Worm (Caenorhabditis elegans): ENCODE data around the gene F26D10.13.
A peak's percentile ranks its signal among the peaks of the same experiment; 100 is the strongest.

Gene F26D10.13

ce11 chrIV:17249691-17250181 lies 14.9 kb downstream of the F26D10.13 start, which contains the start of gene eelo-2 (continued):
- TF ChIP-seq lsy-2 (tag; optimal IDR thresholded peaks at IDR 0.05) (peak; percentile 96 to 97), fos-1 (tag; optimal IDR thresholded peaks at IDR 0.05) (peak; percentile 98), lin-11 (tag; optimal IDR thresholded peaks at IDR 0.05) (peak; percentile 97), aly-2 (tag; optimal IDR thresholded peaks at IDR 0.05) (peak; percentile 75), unc-62 (GFP tag; optimal IDR thresholded peaks at IDR 0.05) (peak; percentile 68), snpc-4 (tag; optimal IDR thresholded peaks at IDR 0.05) (peak; percentile 91), nhr-237 (tag; optimal IDR thresholded peaks at IDR 0.05) (peak; percentile 91), blmp-1 (tag; optimal IDR thresholded peaks at IDR 0.05; ENCODE audit: insufficient read depth) (peak; percentile 84), nhr-21 (tag; optimal IDR thresholded peaks at IDR 0.05) (peak; percentile 98), ztf-1 (GFP tag; conservative IDR thresholded peaks at IDR 0.05) (0 out of 2 replicates have a peak, but pooled peaks have one; percentile 9), nhr-25 (tag; optimal IDR thresholded peaks at IDR 0.05) (peak; percentile 98), sma-9 (GFP tag; optimal IDR thresholded peaks at IDR 0.05) (peak; percentile 98), sma-9 (tag; optimal IDR thresholded peaks at IDR 0.05) (no peak), lin-39 (tag; optimal IDR thresholded peaks at IDR 0.05) (peak; percentile 62), R02D3.7 (tag; optimal IDR thresholded peaks at IDR 0.05) (peak; percentile 79), unc-39 (tag; optimal IDR thresholded peaks at IDR 0.05) (no peak), nhr-10 (tag; optimal IDR thresholded peaks at IDR 0.05) (peak; percentile 93), nhr-129 (tag; optimal IDR thresholded peaks at IDR 0.05) (peak; percentile 98)

DNA sequence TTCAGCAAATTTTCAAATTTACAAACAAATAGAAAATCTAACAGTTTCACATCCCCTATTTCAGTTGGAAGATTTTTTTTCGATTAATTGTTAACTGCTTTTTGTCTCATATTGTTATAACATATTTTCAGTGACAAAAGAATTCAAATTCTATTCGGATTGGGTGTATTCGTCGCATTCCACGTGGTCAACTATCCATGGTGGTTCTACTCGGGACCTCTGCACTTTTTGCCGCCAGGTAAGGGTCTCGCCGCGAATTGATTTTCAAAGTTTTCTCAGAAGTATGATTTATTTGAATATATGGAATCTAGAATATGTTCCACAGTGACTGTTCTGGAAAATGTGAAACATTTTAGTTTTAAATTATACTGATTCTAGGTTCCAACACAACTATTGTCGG lies 16.1 kb downstream of the F26D10.13 start:
- TF ChIP-seq mbf-1 (tag; optimal IDR thresholded peaks at IDR 0.05) = no peak
- TF ChIP-seq sem-4 (tag; optimal IDR thresholded peaks at IDR 0.05) = no peak
- no peak for TF ChIP-seq nhr-77 (tag; optimal IDR thresholded peaks at IDR 0.05)
- TF ChIP-seq nhr-23 (tag; optimal IDR thresholded peaks at IDR 0.05) = no peak
- TF ChIP-seq elt-3 (tag; optimal IDR thresholded peaks at IDR 0.05) = no peak
- no peak for TF ChIP-seq ztf-1 (GFP tag; conservative IDR thresholded peaks at IDR 0.05)
- no peak for TF ChIP-seq nhr-129 (tag; optimal IDR thresholded peaks at IDR 0.05)
- TF ChIP-seq F13H6.1 (tag; optimal IDR thresholded peaks at IDR 0.05) = no peak
- TF ChIP-seq nhr-12 (tag; optimal IDR thresholded peaks at IDR 0.05) = no peak
- TF ChIP-seq C34F6.9 (tag; optimal IDR thresholded peaks at IDR 0.05) = no peak
- TF ChIP-seq elt-1 (tag; optimal IDR thresholded peaks at IDR 0.05) = no peak
- no peak for TF ChIP-seq blmp-1 (tag; optimal IDR thresholded peaks at IDR 0.05; ENCODE audit: insufficient read depth)
- no peak for TF ChIP-seq lin-11 (tag; optimal IDR thresholded peaks at IDR 0.05)
- no peak for TF ChIP-seq lin-13 (GFP tag; optimal IDR thresholded peaks at IDR 0.05)

DNA sequence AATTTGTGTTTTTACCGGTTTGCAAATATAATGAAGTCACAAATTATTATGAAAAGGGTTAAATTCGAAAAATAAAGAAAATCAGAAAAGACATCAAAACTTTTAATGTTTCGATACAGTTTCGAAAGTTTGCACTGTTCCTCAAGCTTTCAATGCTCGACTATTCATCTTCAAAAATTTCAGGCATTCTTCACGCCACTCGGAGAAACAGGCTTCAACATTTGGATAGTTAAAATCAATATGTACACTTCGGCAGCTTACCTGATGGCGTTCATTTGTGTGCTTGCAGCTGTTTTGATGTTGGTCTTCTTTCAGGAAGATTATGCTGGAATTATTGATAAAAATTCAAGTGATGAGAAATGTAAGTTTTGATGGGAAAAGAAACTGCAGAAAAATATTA lies 17.4 kb downstream of the F26D10.13 start:
- TF ChIP-seq ceh-16 (tag; optimal IDR thresholded peaks at IDR 0.05) (no peak), zag-1 (tag; optimal IDR thresholded peaks at IDR 0.05) (no peak), crh-2 (tag; optimal IDR thresholded peaks at IDR 0.05) (no peak), lin-11 (tag; optimal IDR thresholded peaks at IDR 0.05) (no peak), C34F6.9 (tag; optimal IDR thresholded peaks at IDR 0.05) (no peak), alr-1 (tag; optimal IDR thresholded peaks at IDR 0.05) (no peak), nhr-25 (tag; optimal IDR thresholded peaks at IDR 0.05) (no peak), unc-62 (GFP tag; optimal IDR thresholded peaks at IDR 0.05) (no peak), nhr-6 (tag; optimal IDR thresholded peaks at IDR 0.05) (no peak), nhr-77 (tag; optimal IDR thresholded peaks at IDR 0.05) (no peak), elt-3 (tag; optimal IDR thresholded peaks at IDR 0.05) (no peak), nhr-237 (tag; optimal IDR thresholded peaks at IDR 0.05) (no peak), mdl-1 (tag; optimal IDR thresholded peaks at IDR 0.05) (no peak), sma-9 (GFP tag; optimal IDR thresholded peaks at IDR 0.05) (no peak), sma-9 (tag; optimal IDR thresholded peaks at IDR 0.05) (no peak), blmp-1 (tag; optimal IDR thresholded peaks at IDR 0.05; ENCODE audit: insufficient read depth) (no peak), F13H6.1 (tag; optimal IDR thresholded peaks at IDR 0.05) (no peak), gmeb-1 (tag; optimal IDR thresholded peaks at IDR 0.05) (no peak), ztf-4 (tag; optimal IDR thresholded peaks at IDR 0.05) (no peak), Y55F3AM.14 (GFP tag; optimal IDR thresholded peaks at IDR 0.05) (no peak), sma-3 (GFP tag; optimal IDR thresholded peaks at IDR 0.05) (no peak)

ce11 chrIV:17245200-17245599 lies 19.4 kb downstream of the F26D10.13 start, which contains the start of gene ZK550.2:
TSS of gene ZK550.2 (plus strand) at chrIV:17245584.
- TF ChIP-seq sma-9 (GFP tag; optimal IDR thresholded peaks at IDR 0.05) (peak; percentile 91), sma-9 (tag; optimal IDR thresholded peaks at IDR 0.05) (no peak), dmd-4 (tag; optimal IDR thresholded peaks at IDR 0.05) (no peak), sma-3 (GFP tag; optimal IDR thresholded peaks at IDR 0.05) (peak; percentile 26), gmeb-1 (tag; optimal IDR thresholded peaks at IDR 0.05) (peak; percentile 58), mab-5 (tag; optimal IDR thresholded peaks at IDR 0.05) (no peak), crh-2 (tag; optimal IDR thresholded peaks at IDR 0.05) (peak; percentile 68), fos-1 (tag; optimal IDR thresholded peaks at IDR 0.05) (peak; percentile 97), F13H6.1 (tag; optimal IDR thresholded peaks at IDR 0.05) (peak; percentile 72), egl-27 (tag; optimal IDR thresholded peaks at IDR 0.05) (no peak), nhr-10 (tag; optimal IDR thresholded peaks at IDR 0.05) (no peak)
